Worm (Caenorhabditis elegans): Measurements from ENCODE around the gene str-18.

- TF ChIP-seq lin-54 (GFP tag; optimal IDR thresholded peaks at IDR 0.05) (no peak), ama-1 (optimal IDR thresholded peaks at IDR 0.05) (no peak), ama-1 (GFP tag; optimal IDR thresholded peaks at IDR 0.05) (no peak), ztf-26 (tag; optimal IDR thresholded peaks at IDR 0.05) (no peak), F57A8.1 (GFP tag; optimal IDR thresholded peaks at IDR 0.05) (no peak), let-607 (tag; optimal IDR thresholded peaks at IDR 0.05) (no peak), F37B4.10 (GFP tag; IDR thresholded peaks at IDR 0.05) (no peak)
Measured at ce11 chrV:15693682-15694081, 48.1 kb downstream of the str-18 start, which contains the start of gene nhr-198.
